Worm (Caenorhabditis elegans) whole organism, L2 larva: ENCODE measurements around the gene C25F9.15.

Experiments
- C34F6.9 ChIP-seq: fragments of 150-350 bp; optimal IDR thresholded peaks from 2 replicates; lab custom pipeline; 2014; ENCODE audit warnings: missing biosample characterization, missing genetic modification characterization
- ZK546.5 ChIP-seq: sonication (generic microtip); optimal IDR thresholded peaks from 2 replicates; lab custom pipeline; 2017; ENCODE audit warnings: missing biosample characterization, missing genetic modification characterization
- aly-2 ChIP-seq: fragments of 150-350 bp; optimal IDR thresholded peaks from 2 replicates; lab custom pipeline; 2014; ENCODE audit warnings: missing biosample characterization, missing genetic modification characterization
- ama-1 ChIP-seq: fragments of 150-350 bp; optimal IDR thresholded peaks from 2 replicates; lab custom pipeline; 2018; ENCODE audit warnings: inconsistent platforms
- ceh-82 ChIP-seq: fragments of 150-350 bp; optimal IDR thresholded peaks from 2 replicates; lab custom pipeline; 2014; ENCODE audit warnings: missing biosample characterization, missing genetic modification characterization
- crh-2 ChIP-seq: sonication (generic microtip); optimal IDR thresholded peaks from 2 replicates; lab custom pipeline; 2017; ENCODE audit warnings: missing biosample characterization, missing genetic modification characterization
- egl-27 ChIP-seq: sonication (generic microtip); optimal IDR thresholded peaks from 3 replicates; lab custom pipeline; 2017; ENCODE audit warnings: missing biosample characterization, missing genetic modification reagents, missing genetic modification characterization
- elt-1 ChIP-seq: fragments of 150-350 bp; optimal IDR thresholded peaks from 2 replicates; lab custom pipeline; 2014; ENCODE audit warnings: missing biosample characterization, missing genetic modification characterization
- elt-3 ChIP-seq: sonication (generic microtip); optimal IDR thresholded peaks from 2 replicates; lab custom pipeline; 2017; ENCODE audit warnings: missing biosample characterization, missing genetic modification characterization
- fos-1 ChIP-seq: fragments of 150-350 bp; optimal IDR thresholded peaks from 2 replicates; lab custom pipeline; 2014; ENCODE audit warnings: missing biosample characterization, missing genetic modification characterization
- gmeb-1 ChIP-seq: fragments of 150-350 bp; optimal IDR thresholded peaks from 2 replicates; lab custom pipeline; 2014; ENCODE audit warnings: missing biosample characterization, missing genetic modification characterization
- lin-11 ChIP-seq: fragments of 150-350 bp; sonication (generic microtip); optimal IDR thresholded peaks from 2 replicates; lab custom pipeline; 2014; ENCODE audit warnings: missing biosample characterization, missing genetic modification characterization, inconsistent platforms, mixed read lengths
- lsy-2 ChIP-seq, 2 experiments: fragments of 150-350 bp in 1 of 2; sonication (generic microtip) in 1 of 2; optimal IDR thresholded peaks; 2 replicates each; lab custom pipeline; 2014 to 2017; ENCODE audit warnings: missing biosample characterization in 2 of 2, missing genetic modification characterization in 2 of 2
- nhr-10 ChIP-seq: sonication (generic microtip); optimal IDR thresholded peaks from 2 replicates; lab custom pipeline; 2017; ENCODE audit warnings: missing biosample characterization, missing genetic modification characterization
- nhr-11 ChIP-seq: fragments of 150-350 bp; optimal IDR thresholded peaks from 2 replicates; lab custom pipeline; 2014; ENCODE audit warnings: missing biosample characterization, missing genetic modification characterization
- nhr-129 ChIP-seq: fragments of 150-350 bp; optimal IDR thresholded peaks from 2 replicates; lab custom pipeline; 2014; ENCODE audit warnings: missing biosample characterization, missing genetic modification characterization
- nhr-23 ChIP-seq: fragments of 150-350 bp; optimal IDR thresholded peaks from 2 replicates; lab custom pipeline; 2014; ENCODE audit warnings: missing biosample characterization, missing genetic modification reagents, missing genetic modification characterization
- nhr-25 ChIP-seq: fragments of 150-350 bp; sonication (generic microtip); optimal IDR thresholded peaks from 3 replicates; lab custom pipeline; 2014; ENCODE audit warnings: missing biosample characterization, missing genetic modification characterization
- nhr-6 ChIP-seq: fragments of 150-350 bp; optimal IDR thresholded peaks from 2 replicates; lab custom pipeline; 2014; ENCODE audit warnings: missing biosample characterization, missing genetic modification characterization
- peb-1 ChIP-seq: fragments of 150-350 bp; optimal IDR thresholded peaks from 2 replicates; lab custom pipeline; 2014; ENCODE audit warnings: missing biosample characterization, missing genetic modification characterization
- sem-4 ChIP-seq: fragments of 150-350 bp; optimal IDR thresholded peaks from 2 replicates; lab custom pipeline; 2014; ENCODE audit warnings: missing biosample characterization, missing genetic modification reagents, missing genetic modification characterization
- skn-1 ChIP-seq: sonication (generic microtip); optimal IDR thresholded peaks from 2 replicates; lab custom pipeline; 2017; ENCODE audit warnings: missing biosample characterization, missing genetic modification characterization
- unc-39 ChIP-seq: fragments of 150-350 bp; optimal IDR thresholded peaks from 2 replicates; lab custom pipeline; 2014; ENCODE audit warnings: missing biosample characterization, missing genetic modification characterization
- unc-55 ChIP-seq: fragments of 150-350 bp; sonication (generic microtip); optimal IDR thresholded peaks from 3 replicates; lab custom pipeline; 2014; ENCODE audit warnings: missing biosample characterization, missing genetic modification reagents, missing genetic modification characterization
- unc-62 ChIP-seq: fragments of 150-350 bp; optimal IDR thresholded peaks from 2 replicates; lab custom pipeline; 2014; ENCODE audit warnings: missing biosample characterization, missing genetic modification reagents, missing genetic modification characterization
- zag-1 ChIP-seq: fragments of 150-350 bp; optimal IDR thresholded peaks from 2 replicates; lab custom pipeline; 2014; ENCODE audit warnings: missing biosample characterization, missing genetic modification characterization
- ztf-1 ChIP-seq: fragments of 200-800 bp; sonication (Bioruptor generic); conservative IDR thresholded peaks from 2 replicates; pipeline ENCODE4 v1.3.6; 2022; ENCODE audit warnings: missing genetic modification characterization, missing compliant biosample characterization
- ztf-11 ChIP-seq: sonication (generic microtip); optimal IDR thresholded peaks from 2 replicates; lab custom pipeline; 2017; ENCODE audit warnings: missing biosample characterization, missing genetic modification characterization

C25F9.15 gene

DNA sequence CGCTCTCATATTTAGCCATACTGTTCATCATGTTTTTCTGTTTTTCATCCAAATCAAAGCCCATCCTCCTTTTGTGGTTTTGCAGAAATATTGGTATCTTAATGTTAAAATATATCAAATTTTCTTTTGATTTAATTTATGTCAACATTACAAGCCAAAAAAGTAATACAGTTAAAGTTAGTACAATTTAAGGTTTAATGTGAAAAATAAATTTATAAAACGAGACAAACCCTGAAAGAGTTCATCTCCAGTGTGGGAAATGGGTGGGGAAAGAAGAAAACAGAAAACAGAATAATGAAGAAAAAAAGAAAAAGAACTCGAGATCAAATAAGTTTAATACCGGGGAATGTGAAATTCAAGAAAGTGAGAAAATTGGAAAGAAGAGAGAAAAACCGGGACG is 30.9 kb downstream of the C25F9.15 start, which contains the start of gene M04C3.2:
M04C3.2 (minus strand) TSS at position 101 of the 400 bp plus-strand sequence.
- no peak for TF ChIP-seq ama-1
- no peak for TF ChIP-seq peb-1 (tag; lab: Kevin White, UChicago)

DNA sequence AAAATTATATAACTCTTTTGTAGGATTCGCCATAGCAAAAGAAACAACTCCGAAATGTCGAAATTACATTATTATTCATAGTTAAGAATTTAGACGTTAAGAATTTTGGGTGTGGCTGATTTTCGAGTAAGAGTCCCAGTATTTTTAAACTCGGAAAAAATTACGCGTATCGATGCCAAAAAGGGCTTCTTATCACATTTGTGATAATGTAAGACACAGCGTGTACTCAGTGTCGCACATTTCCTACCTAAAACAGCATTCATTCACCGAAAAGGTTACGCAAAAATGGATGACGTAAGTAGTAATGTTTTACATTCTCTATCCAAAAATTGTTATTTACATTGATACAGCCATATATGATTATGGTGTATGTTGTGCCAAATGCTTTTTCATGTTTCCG is 31.6 kb downstream of the C25F9.15 start, which contains the start of gene M04C3.5:
M04C3.5 (plus strand) TSS at position 190 of the 400 bp plus-strand sequence.
- peak; percentile 33 for TF ChIP-seq fos-1 (tag; lab: Kevin White, UChicago)
- TF ChIP-seq nhr-25 (tag; lab: Kevin White, UChicago) = no peak
- TF ChIP-seq sem-4 = no peak

DNA sequence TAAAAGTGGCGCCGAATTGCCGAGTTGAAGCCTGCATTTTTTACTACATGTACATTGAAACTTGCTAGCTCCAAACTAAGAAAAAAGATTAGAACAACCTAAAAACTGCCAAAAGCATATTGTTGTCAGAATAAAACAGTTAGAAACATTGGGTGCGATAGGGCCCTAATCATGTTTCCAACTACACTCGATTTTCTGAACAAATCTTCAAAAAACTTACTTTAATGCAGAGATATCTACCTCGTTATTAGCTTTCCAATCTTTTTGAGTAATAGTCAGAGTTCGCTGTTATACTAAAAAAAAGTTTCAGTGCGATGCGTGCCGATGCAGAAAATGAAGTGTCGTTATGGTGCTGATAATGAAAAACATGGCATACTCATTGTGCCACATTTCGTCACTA is 37.7 kb downstream of the C25F9.15 start, which contains the start of the genes Y43F8B.13 and Y43F8B.14:
Y43F8B.13 (plus strand) TSS at position 301 of the 400 bp plus-strand sequence.
Y43F8B.14 (minus strand) TSS at position 322 of the 400 bp plus-strand sequence.
- TF ChIP-seq ceh-82 (tag; lab: Kevin White, UChicago) (no peak), gmeb-1 (tag; lab: Kevin White, UChicago) (no peak), aly-2 (tag; lab: Kevin White, UChicago) (no peak), nhr-129 (tag; lab: Kevin White, UChicago) (no peak), unc-55 (no peak), unc-39 (tag; lab: Kevin White, UChicago) (no peak), nhr-10 (tag; lab: Kevin White, UChicago) (no peak), lin-11 (tag; lab: Kevin White, UChicago) (no peak), unc-62 (GFP tag; lab: Kevin White, UChicago) (no peak), egl-27 (tag; lab: Kevin White, UChicago) (no peak), ztf-11 (tag; lab: Kevin White, UChicago) (no peak), nhr-6 (tag; lab: Kevin White, UChicago) (no peak), elt-3 (tag; lab: Kevin White, UChicago) (no peak), C34F6.9 (tag; lab: Kevin White, UChicago) (no peak)

DNA sequence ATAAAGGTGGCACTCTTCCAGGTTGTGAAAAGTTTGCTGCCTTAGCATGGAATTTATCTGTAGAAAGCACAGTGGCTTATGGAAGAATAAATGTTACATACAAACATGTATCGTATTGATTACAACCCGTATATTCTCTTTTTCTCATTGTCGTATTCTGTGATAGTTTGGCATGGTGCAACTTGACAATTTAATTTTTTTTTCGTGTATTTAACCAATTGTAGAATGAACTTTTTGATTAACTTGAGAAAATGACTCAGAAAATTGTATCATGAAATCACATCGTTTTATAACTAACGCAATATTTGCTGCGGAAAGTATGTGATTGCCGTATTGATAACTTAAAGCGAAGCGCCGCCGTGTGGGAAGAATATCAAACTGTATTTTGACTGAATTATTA is 39.2 kb downstream of the C25F9.15 start, which contains the start of gene Y43F8B.24:
Y43F8B.24 (plus strand) TSS at position 301 of the 400 bp plus-strand sequence.
- TF ChIP-seq fos-1 (tag; lab: Kevin White, UChicago) (peak; percentile 21), ZK546.5 (tag; lab: Kevin White, UChicago) (no peak)

DNA sequence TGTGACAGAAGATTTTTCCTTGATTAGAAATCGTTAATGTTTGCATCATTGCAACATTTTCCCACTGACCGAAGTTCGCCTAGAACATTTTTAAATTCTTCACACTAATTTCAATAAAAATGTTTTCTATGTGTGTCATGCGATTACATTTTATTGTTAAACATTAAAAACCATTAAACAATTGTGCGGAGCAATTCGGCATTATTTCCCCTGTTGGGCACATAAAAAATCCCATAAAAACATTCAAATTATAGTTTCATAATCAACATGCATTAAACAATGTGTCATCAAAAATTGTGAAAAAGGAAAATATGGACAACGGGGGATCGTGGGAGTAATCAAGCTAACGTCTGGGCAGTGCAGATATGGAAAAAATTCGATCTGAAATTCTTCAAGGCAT is 41.6 kb downstream of the C25F9.15 start:
- peak; percentile 18 for TF ChIP-seq fos-1 (tag; lab: Kevin White, UChicago)

DNA sequence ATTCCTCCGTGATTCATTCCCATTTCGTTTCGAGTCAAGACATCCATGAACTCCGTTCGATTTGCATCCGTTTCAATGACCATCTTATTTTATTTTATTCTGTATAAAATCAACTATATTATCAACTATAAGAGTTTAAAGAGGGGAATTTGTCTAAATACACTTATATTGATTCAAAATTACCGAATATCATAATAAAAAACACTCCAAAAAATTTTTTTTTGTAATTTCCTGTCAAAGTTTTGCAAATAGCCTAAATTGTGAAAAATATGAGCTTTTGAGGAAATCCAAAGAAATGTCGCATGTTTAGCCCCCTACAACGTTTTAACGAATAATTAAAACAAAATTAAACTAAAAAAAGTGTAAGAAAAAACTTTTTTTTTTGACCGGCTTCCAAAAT is 44.1 kb downstream of the C25F9.15 start, which contains the start of gene Y43F8B.15:
Y43F8B.15 (minus strand) TSS at position 101 of the 400 bp plus-strand sequence.
- TF ChIP-seq peb-1 (tag; lab: Kevin White, UChicago) (no peak), elt-1 (tag; lab: Kevin White, UChicago) (no peak), ztf-1 (no peak), nhr-11 (no peak), skn-1 (tag; lab: Kevin White, UChicago) (no peak), lin-11 (tag; lab: Kevin White, UChicago) (no peak), zag-1 (tag; lab: Kevin White, UChicago) (no peak)

DNA sequence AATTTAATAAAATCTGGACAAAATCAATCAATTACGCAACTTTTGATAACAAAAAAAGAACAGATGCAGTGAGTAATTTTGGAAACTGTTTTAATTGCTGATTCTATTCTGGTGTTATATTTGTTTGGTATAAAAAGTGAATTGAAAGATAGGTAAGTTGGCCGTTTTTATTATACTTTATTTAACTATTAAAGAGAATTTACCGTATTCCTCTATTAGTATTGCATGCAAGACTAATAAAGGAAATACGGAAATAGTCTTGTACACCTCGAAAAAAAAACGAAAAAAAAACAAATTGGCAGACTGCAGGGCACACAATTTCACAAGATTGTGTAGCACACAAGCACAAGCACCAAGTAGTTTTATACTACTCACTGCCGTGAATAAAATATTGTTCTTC is 44.7 kb downstream of the C25F9.15 start, which contains the start of gene Y43F8B.25:
Y43F8B.25 (plus strand) TSS at position 301 of the 400 bp plus-strand sequence.
- no peak for TF ChIP-seq nhr-23 (tag; lab: Kevin White, UChicago)
- no peak for TF ChIP-seq lsy-2 (tag; optimal IDR thresholded peaks at IDR 0.05; lab: Kevin White, UChicago)
- TF ChIP-seq ztf-11 (tag; lab: Kevin White, UChicago) = no peak
- no peak for TF ChIP-seq nhr-6 (tag; lab: Kevin White, UChicago)

DNA sequence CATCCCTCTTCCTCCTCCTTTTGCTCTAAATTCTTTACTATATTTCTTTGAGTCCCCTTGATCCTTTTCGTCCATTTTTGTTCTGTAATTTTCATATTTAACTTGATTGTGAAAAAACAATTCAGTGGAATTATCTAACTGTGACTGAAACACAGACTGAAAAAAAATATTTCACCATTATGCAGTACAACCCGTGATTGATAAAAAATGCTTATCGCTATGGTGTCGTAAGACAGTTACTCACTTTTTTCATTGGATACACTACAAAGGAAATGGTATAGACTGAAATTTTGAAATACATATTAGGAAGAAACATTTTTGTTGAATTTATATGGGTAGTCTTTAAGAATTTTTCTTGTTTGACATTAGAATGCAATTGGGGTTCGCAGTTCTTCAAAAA is 49.6 kb downstream of the C25F9.15 start, which contains the start of gene Y43F8B.23:
Y43F8B.23 (minus strand) TSS at position 75 of the 400 bp plus-strand sequence.
- TF ChIP-seq aly-2 (tag; lab: Kevin White, UChicago) (no peak), crh-2 (tag; lab: Kevin White, UChicago) (peak; percentile 14), gmeb-1 (tag; lab: Kevin White, UChicago) (peak; percentile 2), fos-1 (tag; lab: Kevin White, UChicago) (peak; percentile 92)
